Worm (Caenorhabditis elegans) whole organism, L4 larva: ENCODE measurements around the gene arl-8.
A peak's percentile ranks its signal among the peaks of the same experiment; 100 is the strongest.

Source experiments
- D1046.2 ChIP-seq: fragments of 200-800 bp; sonication (Bioruptor generic); IDR thresholded peaks from 2 replicates; pipeline ENCODE4 v1.3.6; 2022; ENCODE audit warnings: missing genetic modification characterization, missing compliant biosample characterization
- F10B5.3 ChIP-seq: sonication (generic microtip); optimal IDR thresholded peaks from 2 replicates; lab custom pipeline; 2016; ENCODE audit warnings: mild to moderate bottlenecking, missing genetic modification characterization, missing compliant biosample characterization
- ZK337.2 ChIP-seq: fragments of 200-800 bp; sonication (Bioruptor generic); IDR thresholded peaks from 2 replicates; pipeline ENCODE4 v1.3.6; 2022; ENCODE audit warnings: missing genetic modification reagents, missing genetic modification characterization, missing compliant biosample characterization
- ZK546.5 ChIP-seq, 2 experiments: sonication (generic microtip); optimal IDR thresholded peaks; 2 replicates each; lab custom pipeline; 2017; ENCODE audit warnings: missing biosample characterization in 2 of 2, missing genetic modification characterization in 2 of 2
- ama-1 ChIP-seq: fragments of 150-350 bp; optimal IDR thresholded peaks from 2 replicates; lab custom pipeline; 2014; ENCODE audit warnings: inconsistent platforms, mixed read lengths
- ceh-32 ChIP-seq: sonication (generic microtip); optimal IDR thresholded peaks from 2 replicates; lab custom pipeline; 2016; ENCODE audit warnings: mild to moderate bottlenecking, missing genetic modification characterization, missing compliant biosample characterization; ENCODE audit not compliant: poor library complexity
- ceh-44 ChIP-seq: fragments of 200-800 bp; sonication (Bioruptor generic); IDR thresholded peaks from 2 replicates; pipeline ENCODE4 v1.3.6; 2022; ENCODE audit warnings: missing genetic modification reagents, missing genetic modification characterization, missing compliant biosample characterization
- ceh-82 ChIP-seq: sonication (generic microtip); optimal IDR thresholded peaks from 2 replicates; lab custom pipeline; 2017; ENCODE audit warnings: missing biosample characterization, missing genetic modification characterization
- daf-12 ChIP-seq: fragments of 150-350 bp; optimal IDR thresholded peaks from 2 replicates; lab custom pipeline; 2014; ENCODE audit warnings: missing biosample characterization, missing genetic modification reagents, missing genetic modification characterization
- daf-16 ChIP-seq, 3 experiments: sonication (generic microtip); optimal IDR thresholded peaks; 2 replicates each; lab custom pipeline; 2016 to 2017; ENCODE audit warnings: missing genetic modification characterization in 3 of 3, missing genetic modification reagents in 3 of 3, mild to moderate bottlenecking in 2 of 3, missing compliant biosample characterization in 2 of 3, missing biosample characterization in 1 of 3, moderate library complexity in 1 of 3
- dmd-9 ChIP-seq: fragments of 200-800 bp; sonication (Bioruptor generic); IDR thresholded peaks from 2 replicates; pipeline ENCODE4 v1.3.6; 2022; ENCODE audit warnings: missing genetic modification reagents, missing genetic modification characterization, missing compliant biosample characterization
- dpl-1 ChIP-seq: fragments of 150-350 bp; optimal IDR thresholded peaks from 2 replicates; lab custom pipeline; 2014; ENCODE audit warnings: missing biosample characterization, missing genetic modification reagents, missing genetic modification characterization
- duxl-1 ChIP-seq: sonication (generic microtip); optimal IDR thresholded peaks from 2 replicates; lab custom pipeline; 2016; ENCODE audit warnings: mild to moderate bottlenecking, missing genetic modification characterization, moderate library complexity, missing compliant biosample characterization; ENCODE audit not compliant: poor library complexity
- dve-1 ChIP-seq: sonication (generic microtip); optimal IDR thresholded peaks from 2 replicates; lab custom pipeline; 2017; ENCODE audit warnings: antibody characterized with exemption, mild to moderate bottlenecking, missing genetic modification characterization, missing compliant biosample characterization; ENCODE audit not compliant: insufficient read depth
- egl-43 ChIP-seq: fragments of 200-800 bp; sonication (Bioruptor generic); IDR thresholded peaks from 2 replicates; pipeline ENCODE4 v1.3.6; 2022; ENCODE audit warnings: missing genetic modification reagents, missing genetic modification characterization, missing compliant biosample characterization
- fkh-10 ChIP-seq: fragments of 150-350 bp; optimal IDR thresholded peaks from 2 replicates; lab custom pipeline; 2014; ENCODE audit warnings: missing biosample characterization, missing genetic modification reagents, missing genetic modification characterization
- fos-1 ChIP-seq: fragments of 150-350 bp; optimal IDR thresholded peaks from 2 replicates; lab custom pipeline; 2014; ENCODE audit warnings: missing biosample characterization, missing genetic modification characterization
- lin-1 ChIP-seq: fragments of 200-800 bp; sonication (Bioruptor generic); IDR thresholded peaks from 2 replicates; pipeline ENCODE4 v1.3.6; 2022; ENCODE audit warnings: missing genetic modification reagents, missing genetic modification characterization, missing compliant biosample characterization
- lin-13 ChIP-seq: fragments of 150-350 bp; optimal IDR thresholded peaks from 2 replicates; lab custom pipeline; 2014; ENCODE audit warnings: missing biosample characterization, missing genetic modification reagents, missing genetic modification characterization
- lin-38 ChIP-seq: fragments of 200-800 bp; sonication (Bioruptor generic); IDR thresholded peaks from 2 replicates; pipeline ENCODE4 v1.3.6; 2022; ENCODE audit warnings: missing genetic modification reagents, missing genetic modification characterization, missing compliant biosample characterization
- lsy-2 ChIP-seq, 2 experiments: fragments of 150-350 bp in 1 of 2; sonication (generic microtip) in 1 of 2; optimal IDR thresholded peaks; 2 replicates each; lab custom pipeline; 2014 to 2017; ENCODE audit warnings: missing biosample characterization in 2 of 2, missing genetic modification characterization in 2 of 2
- madf-9 ChIP-seq: fragments of 200-800 bp; sonication (Bioruptor generic); conservative IDR thresholded peaks from 2 replicates; pipeline ENCODE4 v1.3.6; 2022; ENCODE audit warnings: missing genetic modification reagents, missing genetic modification characterization, missing compliant biosample characterization
- mdl-1 ChIP-seq, 2 experiments: fragments of 150-350 bp in 1 of 2; sonication (generic microtip) in 1 of 2; optimal IDR thresholded peaks; 2 replicates each; lab custom pipeline; 2014 to 2017; ENCODE audit warnings: missing biosample characterization in 2 of 2, missing genetic modification characterization in 2 of 2
- mdt-29 ChIP-seq: fragments of 200-800 bp; sonication (Bioruptor generic); IDR thresholded peaks from 2 replicates; pipeline ENCODE4 v1.3.6; 2022; ENCODE audit warnings: missing genetic modification reagents, missing genetic modification characterization, missing compliant biosample characterization
- mep-1 ChIP-seq: fragments of 150-350 bp; sonication (generic microtip); optimal IDR thresholded peaks from 3 replicates; lab custom pipeline; 2014; ENCODE audit warnings: missing biosample characterization, missing genetic modification characterization
- mxl-2 ChIP-seq: fragments of 200-800 bp; sonication (Bioruptor generic); conservative IDR thresholded peaks from 2 replicates; pipeline ENCODE4 v1.3.6; 2022; ENCODE audit warnings: missing genetic modification reagents, missing genetic modification characterization, missing compliant biosample characterization
- nhr-102 ChIP-seq: sonication (generic microtip); optimal IDR thresholded peaks from 2 replicates; lab custom pipeline; 2016; ENCODE audit warnings: mild to moderate bottlenecking, missing genetic modification characterization, moderate library complexity, missing compliant biosample characterization
- nhr-11 ChIP-seq: fragments of 150-350 bp; optimal IDR thresholded peaks from 2 replicates; lab custom pipeline; 2014; ENCODE audit warnings: missing biosample characterization, missing genetic modification characterization
- nhr-237 ChIP-seq: sonication (generic microtip); optimal IDR thresholded peaks from 2 replicates; lab custom pipeline; 2017; ENCODE audit warnings: missing biosample characterization, missing genetic modification characterization
- nhr-41 ChIP-seq: fragments of 200-800 bp; sonication (Bioruptor generic); IDR thresholded peaks from 2 replicates; pipeline ENCODE4 v1.3.6; 2022; ENCODE audit warnings: missing genetic modification reagents, missing genetic modification characterization, missing compliant biosample characterization
- nhr-42 ChIP-seq: fragments of 200-800 bp; sonication (Bioruptor generic); IDR thresholded peaks from 2 replicates; pipeline ENCODE4 v1.3.6; 2022; ENCODE audit warnings: missing genetic modification characterization, missing compliant biosample characterization
- nhr-48 ChIP-seq: sonication (generic microtip); optimal IDR thresholded peaks from 2 replicates; lab custom pipeline; 2016; ENCODE audit warnings: mild to moderate bottlenecking, missing genetic modification characterization, missing compliant biosample characterization
- nhr-6 ChIP-seq: fragments of 150-350 bp; optimal IDR thresholded peaks from 2 replicates; lab custom pipeline; 2014; ENCODE audit warnings: missing biosample characterization, missing genetic modification characterization
- nhr-76 ChIP-seq: fragments of 150-350 bp; optimal IDR thresholded peaks from 2 replicates; lab custom pipeline; 2014; ENCODE audit warnings: missing biosample characterization, missing genetic modification characterization
- pha-4 ChIP-seq, 2 experiments: fragments of 150-350 bp in 1 of 2; fragments of 200-800 bp in 1 of 2; sonication (Bioruptor generic) in 1 of 2; IDR thresholded peaks in 1 of 2; optimal IDR thresholded peaks in 1 of 2; 2 replicates each; pipeline versions ENCODE4 v1.3.6 to Lab custom; 2014 to 2022; ENCODE audit warnings: missing genetic modification characterization in 2 of 2, missing genetic modification reagents in 2 of 2, missing biosample characterization in 1 of 2, missing compliant biosample characterization in 1 of 2
- sdz-12 ChIP-seq: fragments of 200-800 bp; sonication (Bioruptor generic); optimal IDR thresholded peaks from 2 replicates; lab custom pipeline; 2018; ENCODE audit warnings: mild to moderate bottlenecking, missing genetic modification characterization, missing compliant biosample characterization
- set-16 ChIP-seq: fragments of 200-800 bp; sonication (Bioruptor generic); IDR thresholded peaks from 2 replicates; pipeline ENCODE4 v1.3.6; 2022; ENCODE audit warnings: missing genetic modification reagents, missing genetic modification characterization, missing compliant biosample characterization
- skn-1 ChIP-seq: fragments of 150-350 bp; optimal IDR thresholded peaks from 2 replicates; lab custom pipeline; 2014; ENCODE audit warnings: missing biosample characterization, missing genetic modification characterization
- snpc-1.2 ChIP-seq: fragments of 200-800 bp; sonication (Bioruptor generic); IDR thresholded peaks from 2 replicates; pipeline ENCODE4 v1.3.6; 2022; ENCODE audit warnings: missing genetic modification reagents, missing genetic modification characterization, missing compliant biosample characterization
- unc-130 ChIP-seq: sonication (generic microtip); optimal IDR thresholded peaks from 2 replicates; lab custom pipeline; 2016; ENCODE audit warnings: missing genetic modification reagents, missing genetic modification characterization, missing compliant biosample characterization
- vab-7 ChIP-seq: fragments of 200-800 bp; sonication (Bioruptor generic); IDR thresholded peaks from 2 replicates; pipeline ENCODE4 v1.3.6; 2022; ENCODE audit warnings: missing genetic modification reagents, missing genetic modification characterization, missing compliant biosample characterization
- zag-1 ChIP-seq: fragments of 150-350 bp; optimal IDR thresholded peaks from 2 replicates; lab custom pipeline; 2014; ENCODE audit warnings: missing biosample characterization, missing genetic modification characterization
- zfp-3 ChIP-seq: fragments of 200-800 bp; sonication (Bioruptor generic); conservative IDR thresholded peaks from 2 replicates; pipeline ENCODE4 v1.3.6; 2022; ENCODE audit warnings: missing genetic modification reagents, missing genetic modification characterization, missing compliant biosample characterization

The arl-8 gene

DNA sequence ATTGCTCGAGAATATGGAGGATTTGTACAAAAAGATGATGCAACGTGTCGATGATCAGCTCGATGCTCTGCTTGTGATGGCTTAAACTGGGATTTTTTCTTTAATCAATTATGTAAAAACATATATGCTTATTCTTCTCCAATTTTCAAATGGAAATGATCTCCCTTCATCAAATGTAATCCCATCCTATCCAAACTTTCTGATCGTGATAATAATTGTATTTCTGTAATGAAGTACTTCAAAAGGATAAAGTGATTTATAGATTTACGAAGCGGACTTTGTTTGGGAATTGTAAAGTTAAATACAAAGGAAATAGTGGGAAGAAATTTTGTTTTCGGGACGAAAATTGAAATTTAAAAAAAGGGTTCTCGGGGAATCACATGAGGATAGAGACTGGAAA lies 7.4 kb upstream of the arl-8 start:
- peak; percentile 72 for TF ChIP-seq snpc-1.2 (GFP tag; lab: Robert Waterston, UW)
- TF ChIP-seq skn-1 (tag; lab: Kevin White, UChicago): no peak
- peak; percentile 31 for TF ChIP-seq ama-1
- peak; percentile 41; the same call in 1 of the 2 replicates for TF ChIP-seq pha-4 (GFP tag; IDR thresholded peaks at IDR 0.05; lab: Robert Waterston, UW)
- TF ChIP-seq pha-4 (tag; optimal IDR thresholded peaks at IDR 0.05; lab: Kevin White, UChicago): no peak
- TF ChIP-seq lsy-2 (tag; optimal IDR thresholded peaks at IDR 0.05; lab: Kevin White, UChicago): no peak
- TF ChIP-seq F10B5.3 (tag; lab: Kevin White, UChicago): no peak
- peak; percentile 7 for TF ChIP-seq nhr-102
- TF ChIP-seq lin-38 (GFP tag; lab: Robert Waterston, UW): 0 out of 2 replicates have a peak, but pooled peaks have one; percentile 17
- peak; percentile 63 for TF ChIP-seq mep-1 (tag; lab: Kevin White, UChicago)
- peak; percentile 9 for TF ChIP-seq dve-1 (tag; lab: Kevin White, UChicago)
- no peak for TF ChIP-seq daf-16 (GFP tag; optimal IDR thresholded peaks at IDR 0.05; lab: Kevin White, UChicago)
- peak; percentile 39 for TF ChIP-seq daf-16 (tag; optimal IDR thresholded peaks at IDR 0.05; lab: Kevin White, UChicago)
- TF ChIP-seq, all 104 proteins: peak for 8

DNA sequence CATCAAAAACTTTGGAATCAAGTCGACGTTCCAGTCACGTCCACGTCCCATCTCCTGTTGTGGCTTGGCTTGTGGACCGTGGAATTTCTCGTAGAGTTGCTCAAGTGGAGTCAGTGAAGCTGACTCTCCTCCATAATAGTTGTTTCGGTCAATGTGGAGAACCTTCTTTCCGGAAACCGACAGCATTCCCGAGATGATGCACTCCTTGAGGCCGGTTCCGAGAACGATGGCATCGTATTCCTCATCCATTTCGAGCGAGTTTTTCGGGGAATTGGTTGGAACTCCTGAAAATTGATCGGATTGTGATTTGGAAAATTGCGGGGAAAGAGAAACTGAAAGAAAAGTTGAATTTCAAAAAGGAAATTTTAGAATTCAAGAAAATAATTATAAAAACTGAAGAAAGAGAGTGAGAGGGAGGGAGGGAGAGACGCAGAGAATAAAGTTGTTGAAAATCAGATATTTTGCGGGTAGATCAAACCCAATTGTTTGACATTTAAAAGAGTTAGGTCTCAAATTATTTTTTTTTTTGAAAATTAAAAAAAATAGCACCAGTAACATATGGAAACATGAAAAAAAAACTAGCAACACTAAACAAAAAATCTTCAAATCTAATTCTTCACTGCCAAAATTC lies 5.2 kb upstream of the arl-8 start, which contains the start of gene gdi-1:
gdi-1 (minus strand) TSS at position 286 of the 631 bp plus-strand sequence.
- TF ChIP-seq D1046.2 (GFP tag; lab: Robert Waterston, UW) (no peak), nhr-41 (GFP tag; lab: Robert Waterston, UW) (no peak), madf-9 (GFP tag; lab: Robert Waterston, UW) (0 out of 2 replicates have a peak, but pooled peaks have one; percentile 11), daf-16 (GFP tag; optimal IDR thresholded peaks at IDR 0.05; lab: Kevin White, UChicago) (no peak), daf-16 (tag; optimal IDR thresholded peaks at IDR 0.05; lab: Kevin White, UChicago) (peak; percentile 3), ZK546.5 (tag; optimal IDR thresholded peaks at IDR 0.05; lab: Kevin White, UChicago) (no peak), lin-38 (GFP tag; lab: Robert Waterston, UW) (0 out of 2 replicates have a peak, but pooled peaks have one; percentile 6), fos-1 (tag; lab: Kevin White, UChicago) (no peak), ama-1 (peak; percentile 56), dmd-9 (GFP tag; lab: Robert Waterston, UW) (0 out of 2 replicates have a peak, but pooled peaks have one; percentile 11), lin-1 (no peak), mep-1 (tag; lab: Kevin White, UChicago) (peak; percentile 23), nhr-102 (no peak), unc-130 (no peak)
- TF ChIP-seq, all 104 proteins: peak for 6

DNA sequence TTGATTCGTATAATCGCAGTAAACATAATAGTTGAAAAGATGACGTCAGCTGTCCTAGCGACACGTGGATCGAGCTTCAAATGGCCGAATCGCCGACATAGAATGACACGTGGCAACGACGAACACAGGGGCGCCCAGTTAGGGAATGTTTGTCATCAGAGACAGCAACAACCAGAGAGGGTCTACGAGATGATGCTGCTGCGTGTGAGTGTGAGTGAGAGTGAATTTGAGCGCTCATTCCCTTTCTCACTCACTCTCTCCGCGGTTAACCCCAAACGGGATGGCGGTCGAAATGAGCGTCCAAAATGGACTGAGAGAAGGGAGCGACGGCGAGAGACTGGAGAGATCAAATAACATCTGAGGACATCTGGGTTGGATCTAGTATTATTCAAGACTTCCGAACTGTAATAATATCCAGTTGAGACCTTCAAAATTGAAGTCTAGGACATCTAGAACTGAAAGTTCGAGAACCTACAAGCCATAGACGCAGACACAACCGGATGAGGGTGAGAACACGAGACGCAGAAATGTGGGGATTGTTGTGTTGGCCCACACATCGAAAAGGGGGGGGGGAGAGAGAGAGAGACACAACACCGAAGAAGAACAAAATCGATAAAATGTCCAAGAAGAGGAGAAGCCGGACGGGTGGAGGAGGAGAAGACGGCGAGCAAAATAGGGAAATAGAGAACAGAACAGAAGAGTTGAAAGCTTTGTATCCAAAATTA lies 3.9 kb upstream of the arl-8 start:
- TF ChIP-seq ceh-82 (tag; lab: Kevin White, UChicago) (no peak), dpl-1 (GFP tag; lab: Kevin White, UChicago) (peak; percentile 42), daf-12 (tag; lab: Kevin White, UChicago) (no peak), mdt-29 (no peak), nhr-48 (tag; lab: Kevin White, UChicago) (peak; percentile 20), ceh-32 (tag; lab: Kevin White, UChicago) (no peak), nhr-11 (tag; lab: Kevin White, UChicago) (peak; percentile 22), lin-13 (GFP tag; lab: Kevin White, UChicago) (no peak), sdz-12 (GFP tag; lab: Kevin White, UChicago) (no peak), set-16 (peak; percentile 46), D1046.2 (GFP tag; lab: Robert Waterston, UW) (no peak), ceh-44 (GFP tag; lab: Robert Waterston, UW) (no peak), mdl-1 (tag; optimal IDR thresholded peaks at IDR 0.05; lab: Kevin White, UChicago) (peak; percentile 61 to 88), egl-43 (GFP tag; lab: Robert Waterston, UW) (0 out of 2 replicates have a peak, but pooled peaks have one; percentile 15), ama-1 (peak; percentile 71), zag-1 (tag; lab: Kevin White, UChicago) (no peak), nhr-42 (GFP tag; lab: Robert Waterston, UW) (no peak), nhr-76 (no peak), ZK337.2 (GFP tag; lab: Robert Waterston, UW) (no peak), nhr-6 (tag; lab: Kevin White, UChicago) (peak; percentile 57), fkh-10 (GFP tag; lab: Kevin White, UChicago) (no peak), duxl-1 (tag; lab: Kevin White, UChicago) (peak; percentile 18), zfp-3 (no peak), nhr-237 (tag; lab: Kevin White, UChicago) (no peak), dmd-9 (GFP tag; lab: Robert Waterston, UW) (no peak), vab-7 (GFP tag; lab: Robert Waterston, UW) (peak; percentile 33; the same call in 1 of the 2 replicates), mxl-2 (GFP tag; lab: Robert Waterston, UW) (no peak)
